Worm (Caenorhabditis elegans): ENCODE results near the gene T14G10.8.

ce11 chrIV:10188505-10188904 is 41.7 kb upstream of the T14G10.8 start:
- TF ChIP-seq sea-1 (GFP tag; conservative IDR thresholded peaks at IDR 0.05), result no peak
- TF ChIP-seq ets-7 (tag; optimal IDR thresholded peaks at IDR 0.05), result no peak
- no peak for TF ChIP-seq ceh-13 (GFP tag; optimal IDR thresholded peaks at IDR 0.05)
- no peak for TF ChIP-seq tra-4 (tag; optimal IDR thresholded peaks at IDR 0.05)
- TF ChIP-seq F13C5.2 (tag; optimal IDR thresholded peaks at IDR 0.05), result no peak
- TF ChIP-seq ama-1 (optimal IDR thresholded peaks at IDR 0.05), result no peak
- TF ChIP-seq hmbx-1 (tag; optimal IDR thresholded peaks at IDR 0.05), result no peak
- TF ChIP-seq pes-1 (GFP tag; IDR thresholded peaks at IDR 0.05), result no peak
